Fruit fly (Drosophila melanogaster): ENCODE data around the gene CG31391.

CG31391 gene

dm6 chr3R:10680825-10681681, 23.8 kb downstream of the CG31391 start, which contains the start of gene Phyhd1:
Phyhd1 (minus strand) TSS chr3R:10680925.
- peak; percentile 89 for TF ChIP-seq CG3726 (GFP tag; IDR thresholded peaks at IDR 0.05)
- peak; percentile 91 for TF ChIP-seq CG5245 (GFP tag; optimal IDR thresholded peaks at IDR 0.05)
- TF ChIP-seq CG6689 (GFP tag; IDR thresholded peaks at IDR 0.05), result peak; percentile 94
- peak; percentile 96 for TF ChIP-seq pnt (GFP tag; optimal IDR thresholded peaks at IDR 0.05)
- TF ChIP-seq Nf-YC (tag; optimal IDR thresholded peaks at IDR 0.05), result peak; percentile 76
- TF ChIP-seq kah (GFP tag; optimal IDR thresholded peaks at IDR 0.05), result peak; percentile 63
- peak; percentile 96 for TF ChIP-seq CHES-1-like (GFP tag; optimal IDR thresholded peaks at IDR 0.05)
- TF ChIP-seq CG12744 (GFP tag; optimal IDR thresholded peaks at IDR 0.05), result peak; percentile 93
- peak in 1 of 2 experiments; percentile 60 for TF ChIP-seq tll (GFP tag; optimal IDR thresholded peaks at IDR 0.05)
- peak; percentile 95 for TF ChIP-seq CG17359 (tag; optimal IDR thresholded peaks at IDR 0.05)
- TF ChIP-seq fd102C (GFP tag; optimal IDR thresholded peaks at IDR 0.05), result no peak
- peak; percentile 96 for TF ChIP-seq Oli (tag; optimal IDR thresholded peaks at IDR 0.05)
- TF ChIP-seq CG10543 (GFP tag; optimal IDR thresholded peaks at IDR 0.05), result peak; percentile 85
- TF ChIP-seq CG4404 (GFP tag; IDR thresholded peaks at IDR 0.05), result peak; percentile 82
- TF ChIP-seq CG6654 (GFP tag; optimal IDR thresholded peaks at IDR 0.05), result peak; percentile 85
- TF ChIP-seq CG17361 (GFP tag; IDR thresholded peaks at IDR 0.05), result peak; percentile 92
- TF ChIP-seq CG1647 (GFP tag; optimal IDR thresholded peaks at IDR 0.05), result peak; percentile 94
- TF ChIP-seq Scr (GFP tag; IDR thresholded peaks at IDR 0.05; ENCODE audit: partially characterized antibody), result no peak
- peak; percentile 92 for TF ChIP-seq fu2 (GFP tag; optimal IDR thresholded peaks at IDR 0.05)
- peak; percentile 94 for TF ChIP-seq CG18262 (tag; optimal IDR thresholded peaks at IDR 0.05)
- peak; percentile 94 for TF ChIP-seq CG11456 (GFP tag; IDR thresholded peaks at IDR 0.05)
- peak; percentile 61 for TF ChIP-seq Neu2 (GFP tag; optimal IDR thresholded peaks at IDR 0.05; ENCODE audit: borderline replicate concordance)
- peak; percentile 90 for TF ChIP-seq CG10654 (GFP tag; optimal IDR thresholded peaks at IDR 0.05)
- peak; percentile 65 for TF ChIP-seq CG7271 (tag; optimal IDR thresholded peaks at IDR 0.05)
- TF ChIP-seq mam (GFP tag; optimal IDR thresholded peaks at IDR 0.05), result peak; percentile 93
- peak; percentile 90 for TF ChIP-seq pb (GFP tag; optimal IDR thresholded peaks at IDR 0.05)
- TF ChIP-seq CG15601 (tag; optimal IDR thresholded peaks at IDR 0.05), result peak; percentile 88
- peak; percentile 95 for TF ChIP-seq CG8388 (GFP tag; optimal IDR thresholded peaks at IDR 0.05)
- peak; percentile 93 for TF ChIP-seq CG4424 (GFP tag; optimal IDR thresholded peaks at IDR 0.05)
- peak; percentile 93 for TF ChIP-seq Atf6 (GFP tag; IDR thresholded peaks at IDR 0.05)
- peak; percentile 75 for TF ChIP-seq CG15073 (GFP tag; optimal IDR thresholded peaks at IDR 0.05)
- TF ChIP-seq Taf1 (GFP tag; IDR thresholded peaks at IDR 0.05), result peak; percentile 73
- peak; percentile 95 for TF ChIP-seq CG10209 (GFP tag; optimal IDR thresholded peaks at IDR 0.05)
- peak; percentile 84 for TF ChIP-seq croc (GFP tag; conservative IDR thresholded peaks at IDR 0.05)
- TF ChIP-seq psq (GFP tag; optimal IDR thresholded peaks at IDR 0.05), result peak; percentile 72
- peak; percentile 88 for TF ChIP-seq CG5953 (GFP tag; IDR thresholded peaks at IDR 0.05)
- peak; percentile 70 for TF ChIP-seq CG5180 (GFP tag; optimal IDR thresholded peaks at IDR 0.05)
- peak; percentile 97 for TF ChIP-seq Ada2b (GFP tag; IDR thresholded peaks at IDR 0.05)
- peak; percentile 95 to 97 for TF ChIP-seq chif (GFP tag; optimal IDR thresholded peaks at IDR 0.05)
- peak; percentile 96 for TF ChIP-seq CG2712 (tag; optimal IDR thresholded peaks at IDR 0.05)
- peak; percentile 90 for TF ChIP-seq ttk (GFP tag; IDR thresholded peaks at IDR 0.05)
- 0 out of 2 replicates have a peak, but pooled peaks have one; percentile 6 for TF ChIP-seq Dref (GFP tag; IDR thresholded peaks at IDR 0.05)
- TF ChIP-seq CG9876 (GFP tag; optimal IDR thresholded peaks at IDR 0.05), result peak; percentile 87
- TF ChIP-seq NFAT (GFP tag; IDR thresholded peaks at IDR 0.05), result peak; percentile 85
- peak; percentile 95 for TF ChIP-seq CG2199 (GFP tag; IDR thresholded peaks at IDR 0.05)
- TF ChIP-seq Sry-δ (GFP tag; optimal IDR thresholded peaks at IDR 0.05), result peak; percentile 71
- TF ChIP-seq CG30431 (GFP tag; optimal IDR thresholded peaks at IDR 0.05), result peak; percentile 87
- peak; percentile 96 for TF ChIP-seq maf-S (GFP tag; optimal IDR thresholded peaks at IDR 0.05)
- TF ChIP-seq wor (GFP tag; IDR thresholded peaks at IDR 0.05), result peak; percentile 86

Measured in whole organism, embryonic.